Worm (Caenorhabditis elegans): ENCODE results near the gene F56D6.22.

The F56D6.22 gene

DNA sequence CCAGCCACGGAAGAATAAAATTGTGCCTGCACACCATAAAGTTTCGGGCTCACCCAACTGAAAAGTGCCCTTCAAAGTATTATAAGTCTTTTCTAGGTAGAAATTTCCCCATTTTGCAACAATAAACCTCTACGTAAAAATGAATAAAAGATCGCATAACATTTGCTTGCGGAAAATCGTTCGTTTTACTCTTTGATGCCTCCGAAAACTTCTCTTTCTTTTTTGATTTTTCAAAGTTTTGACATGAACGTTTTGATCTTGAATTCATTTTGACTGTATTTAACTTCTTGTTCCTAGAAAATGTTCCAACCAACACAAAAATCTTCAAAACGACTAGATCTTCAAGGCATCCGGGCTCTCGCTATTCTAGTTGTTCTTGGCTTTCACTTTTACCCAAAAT is 18.4 kb downstream of the F56D6.22 start, which contains the start of gene oac-21:
oac-21 (plus strand) TSS at position 301 of the 400 bp plus-strand sequence.
- TF ChIP-seq unc-62 (GFP tag; optimal IDR thresholded peaks at IDR 0.05) (no peak), jun-1 (tag; optimal IDR thresholded peaks at IDR 0.05) (no peak), egl-5 (tag; optimal IDR thresholded peaks at IDR 0.05) (no peak), ceh-16 (tag; optimal IDR thresholded peaks at IDR 0.05) (no peak), mml-1 (tag; optimal IDR thresholded peaks at IDR 0.05) (no peak), hmg-11 (tag; optimal IDR thresholded peaks at IDR 0.05) (no peak), nhr-23 (tag; optimal IDR thresholded peaks at IDR 0.05) (no peak), aly-2 (tag; optimal IDR thresholded peaks at IDR 0.05) (no peak), nhr-76 (tag; optimal IDR thresholded peaks at IDR 0.05) (no peak), ztf-4 (tag; optimal IDR thresholded peaks at IDR 0.05) (no peak), pqm-1 (tag; optimal IDR thresholded peaks at IDR 0.05) (no peak), nhr-237 (tag; optimal IDR thresholded peaks at IDR 0.05) (no peak), nhr-28 (tag; optimal IDR thresholded peaks at IDR 0.05) (no peak), egl-27 (tag; optimal IDR thresholded peaks at IDR 0.05) (no peak)

DNA sequence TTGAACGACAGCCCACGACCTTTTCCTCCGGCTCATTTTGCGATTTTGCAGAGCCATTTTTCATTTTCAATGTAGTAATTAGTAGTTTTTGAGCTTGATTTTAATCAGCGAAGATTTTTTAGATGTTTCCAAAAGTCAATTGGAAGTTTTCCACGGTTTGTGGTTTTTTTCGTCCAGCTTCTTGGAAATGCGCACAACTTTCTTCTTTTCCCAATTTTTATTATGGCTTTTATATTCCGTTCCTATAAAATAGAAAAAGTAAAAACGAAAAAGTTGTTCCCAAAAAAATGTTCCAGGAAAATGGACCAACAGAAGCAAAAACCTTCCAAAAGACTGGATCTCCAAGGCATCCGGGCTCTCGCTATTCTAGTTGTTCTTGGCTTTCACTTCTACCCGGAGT is 22.0 kb downstream of the F56D6.22 start, which contains the start of gene oac-22:
oac-22 (plus strand) TSS at position 301 of the 400 bp plus-strand sequence.
- TF ChIP-seq ceh-9 (tag; optimal IDR thresholded peaks at IDR 0.05) (no peak), ama-1 (optimal IDR thresholded peaks at IDR 0.05) (no peak), pha-4 (tag; optimal IDR thresholded peaks at IDR 0.05) (no peak), lsy-12 (tag; optimal IDR thresholded peaks at IDR 0.05) (no peak), mml-1 (tag; optimal IDR thresholded peaks at IDR 0.05) (no peak), ceh-16 (tag; optimal IDR thresholded peaks at IDR 0.05) (no peak), daf-12 (tag; optimal IDR thresholded peaks at IDR 0.05) (no peak), sea-2 (GFP tag; optimal IDR thresholded peaks at IDR 0.05) (no peak), nhr-67 (tag; optimal IDR thresholded peaks at IDR 0.05) (no peak), egl-5 (tag; optimal IDR thresholded peaks at IDR 0.05) (no peak), jun-1 (tag; optimal IDR thresholded peaks at IDR 0.05) (no peak), nhr-237 (tag; optimal IDR thresholded peaks at IDR 0.05) (no peak), elt-1 (tag; optimal IDR thresholded peaks at IDR 0.05) (no peak), fkh-2 (tag; optimal IDR thresholded peaks at IDR 0.05) (no peak), hmg-11 (tag; optimal IDR thresholded peaks at IDR 0.05) (no peak), ZK546.5 (tag; optimal IDR thresholded peaks at IDR 0.05) (no peak), elt-2 (tag; optimal IDR thresholded peaks at IDR 0.05) (no peak), snpc-4 (tag; optimal IDR thresholded peaks at IDR 0.05) (no peak), skn-1 (tag; optimal IDR thresholded peaks at IDR 0.05) (no peak), pqm-1 (tag; optimal IDR thresholded peaks at IDR 0.05) (no peak)

DNA sequence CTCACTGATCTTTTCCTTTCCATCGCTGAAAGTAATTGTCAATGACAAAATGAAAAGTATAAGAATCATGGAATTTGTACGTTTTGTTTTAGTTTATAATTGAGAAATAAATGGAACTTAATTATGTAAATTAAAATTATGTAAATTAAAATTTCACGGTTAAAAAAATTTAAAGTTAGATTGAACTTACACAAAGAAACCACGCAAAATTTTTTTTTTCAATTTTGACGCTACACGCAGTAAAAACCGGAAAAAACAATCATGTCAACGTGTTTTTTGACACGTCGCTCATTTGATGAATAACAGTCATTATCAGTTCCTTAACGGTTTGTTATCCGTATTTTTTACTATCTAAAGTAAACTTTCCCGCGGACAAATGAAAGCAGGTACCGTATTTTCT is 26.3 kb downstream of the F56D6.22 start, which contains the start of the genes F37C4.8 and oac-23:
F37C4.8 (minus strand) TSS at position 101 of the 400 bp plus-strand sequence.
oac-23 (plus strand) TSS at position 323 of the 400 bp plus-strand sequence.
- no peak for TF ChIP-seq pha-4 (tag; optimal IDR thresholded peaks at IDR 0.05)
- no peak for TF ChIP-seq fkh-10 (GFP tag; optimal IDR thresholded peaks at IDR 0.05)
- TF ChIP-seq mdl-1 (tag; optimal IDR thresholded peaks at IDR 0.05), result no peak
- no peak for TF ChIP-seq egl-27 (tag; optimal IDR thresholded peaks at IDR 0.05)
- TF ChIP-seq ceh-82 (tag; optimal IDR thresholded peaks at IDR 0.05), result no peak
- TF ChIP-seq nhr-11 (tag; optimal IDR thresholded peaks at IDR 0.05), result no peak
- no peak for TF ChIP-seq zag-1 (tag; optimal IDR thresholded peaks at IDR 0.05)
- no peak for TF ChIP-seq elt-2 (tag; optimal IDR thresholded peaks at IDR 0.05)

DNA sequence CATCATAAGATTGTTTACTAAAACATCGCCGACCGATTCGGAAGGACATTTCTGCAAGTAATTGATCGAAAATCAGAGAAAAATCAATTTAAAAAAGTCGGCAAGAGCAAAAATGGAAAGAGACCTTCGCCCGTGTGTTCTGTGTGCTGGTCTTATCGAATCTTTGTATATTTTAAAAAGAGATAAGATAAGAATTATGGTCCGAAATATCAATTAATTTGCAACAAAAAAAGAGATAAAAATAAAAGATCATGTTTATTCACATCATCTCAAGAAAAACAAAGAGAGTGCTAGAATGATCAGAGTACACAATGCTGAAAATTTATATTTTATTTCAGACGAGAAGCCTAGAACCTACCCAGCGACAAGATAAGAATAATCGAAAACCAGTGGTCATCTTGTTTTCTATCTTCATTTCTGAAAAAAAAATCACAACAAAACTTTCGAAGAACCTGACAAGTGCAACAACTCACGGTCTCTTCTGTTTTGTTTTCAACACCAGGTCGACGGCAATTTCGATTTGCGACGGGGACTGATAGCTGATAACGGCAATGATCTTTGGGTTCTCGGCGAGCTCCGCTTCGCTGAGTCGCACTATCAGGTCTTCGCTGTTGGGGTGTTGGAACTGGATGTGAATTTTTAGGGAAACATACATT is 29.0 kb downstream of the F56D6.22 start, which contains the start of gene F37C4.6:
F37C4.6 (minus strand) TSS at position 51 of the 656 bp plus-strand sequence.
- TF ChIP-seq nhr-12 (tag; optimal IDR thresholded peaks at IDR 0.05), result no peak
- no peak for TF ChIP-seq R02D3.7 (tag; optimal IDR thresholded peaks at IDR 0.05)
- TF ChIP-seq elt-2 (tag; optimal IDR thresholded peaks at IDR 0.05), result peak; percentile 84
- TF ChIP-seq pqm-1 (tag; optimal IDR thresholded peaks at IDR 0.05), result peak; percentile 8

DNA sequence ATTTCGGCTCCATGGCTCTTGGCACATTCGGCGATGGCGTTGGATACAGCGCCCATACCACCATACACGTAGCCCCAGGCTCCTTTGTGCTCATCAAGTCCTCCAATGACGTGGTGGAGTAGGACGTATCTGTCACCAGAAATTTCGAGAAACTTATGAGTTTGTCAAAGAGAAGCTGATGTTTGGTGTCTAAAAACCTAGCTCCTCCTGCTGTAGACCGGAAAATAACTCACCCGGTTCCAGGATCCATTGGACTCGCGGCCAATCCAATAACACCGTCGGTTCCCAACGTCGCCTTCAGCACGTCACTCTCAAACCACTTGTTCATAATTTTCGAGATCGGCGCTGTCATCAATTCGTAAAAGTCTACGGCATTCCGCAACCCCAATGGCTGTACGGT is 30.5 kb downstream of the F56D6.22 start:
- no peak for TF ChIP-seq sea-2 (GFP tag; optimal IDR thresholded peaks at IDR 0.05)
- no peak for TF ChIP-seq elt-2 (tag; optimal IDR thresholded peaks at IDR 0.05)
- no peak for TF ChIP-seq ceh-28 (tag; optimal IDR thresholded peaks at IDR 0.05)
- no peak for TF ChIP-seq unc-39 (tag; optimal IDR thresholded peaks at IDR 0.05)
- TF ChIP-seq ama-1 (optimal IDR thresholded peaks at IDR 0.05), result no peak
- no peak for TF ChIP-seq nhr-76 (tag; optimal IDR thresholded peaks at IDR 0.05)
- TF ChIP-seq fos-1 (tag; optimal IDR thresholded peaks at IDR 0.05), result no peak
- TF ChIP-seq tbx-2 (tag; optimal IDR thresholded peaks at IDR 0.05), result no peak
